Worm (Caenorhabditis elegans): ENCODE data around the gene F47B7.4.

F47B7.4 gene

ce11 chrX:3773233-3773632 lies 6.8 kb upstream of the F47B7.4 start:
- TF ChIP-seq ceh-34 (tag; optimal IDR thresholded peaks at IDR 0.05), result no peak
- no peak for TF ChIP-seq hlh-6 (tag; optimal IDR thresholded peaks at IDR 0.05)

- peak; percentile 2 for TF ChIP-seq nfya-1 (tag; optimal IDR thresholded peaks at IDR 0.05)
- TF ChIP-seq unc-42 (tag; optimal IDR thresholded peaks at IDR 0.05), result peak; percentile 74
- TF ChIP-seq elt-2 (tag; optimal IDR thresholded peaks at IDR 0.05), result peak; percentile 18
- TF ChIP-seq ceh-14 (tag; optimal IDR thresholded peaks at IDR 0.05), result peak; percentile 3
- no peak for TF ChIP-seq lin-11 (tag; optimal IDR thresholded peaks at IDR 0.05)
- no peak for TF ChIP-seq ceh-30 (tag; optimal IDR thresholded peaks at IDR 0.05)
- TF ChIP-seq odd-2 (tag; optimal IDR thresholded peaks at IDR 0.05), result peak; percentile 14
Measured at ce11 chrX:3772405-3772804, 6.0 kb upstream of the F47B7.4 start, which contains the start of gene F47B7.2. F47B7.2 (plus strand) TSS chrX:3772762.

- no peak for TF ChIP-seq ceh-30 (tag; optimal IDR thresholded peaks at IDR 0.05)
- TF ChIP-seq hlh-6 (tag; optimal IDR thresholded peaks at IDR 0.05), result no peak
- no peak for TF ChIP-seq unc-42 (tag; optimal IDR thresholded peaks at IDR 0.05)
- TF ChIP-seq pat-9 (tag; optimal IDR thresholded peaks at IDR 0.05), result no peak
- TF ChIP-seq nfya-1 (tag; optimal IDR thresholded peaks at IDR 0.05), result no peak
- no peak for TF ChIP-seq zip-5 (tag; optimal IDR thresholded peaks at IDR 0.05)
- TF ChIP-seq ahr-1 (tag; optimal IDR thresholded peaks at IDR 0.05), result no peak
- TF ChIP-seq unc-3 (GFP tag; conservative IDR thresholded peaks at IDR 0.05), result no peak
- TF ChIP-seq unc-3 (tag; optimal IDR thresholded peaks at IDR 0.05), result no peak
- no peak for TF ChIP-seq rnt-1 (tag; optimal IDR thresholded peaks at IDR 0.05)
- no peak for TF ChIP-seq K02D7.2 (tag; optimal IDR thresholded peaks at IDR 0.05)
- TF ChIP-seq gmeb-2 (tag; optimal IDR thresholded peaks at IDR 0.05), result no peak
- no peak for TF ChIP-seq ceh-6 (GFP tag; optimal IDR thresholded peaks at IDR 0.05)
- no peak for TF ChIP-seq sox-4 (tag; optimal IDR thresholded peaks at IDR 0.05)
- no peak for TF ChIP-seq ama-1 (optimal IDR thresholded peaks at IDR 0.05)
Measured at ce11 chrX:3768717-3769116, 2.3 kb upstream of the F47B7.4 start, which contains the start of gene F47B7.5. F47B7.5 (minus strand) TSS chrX:3768817.

- TF ChIP-seq ets-4 (tag; optimal IDR thresholded peaks at IDR 0.05), result no peak
Measured at ce11 chrX:3764295-3764694, 2.2 kb downstream of the F47B7.4 start, which contains the start of gene F47B7.3. F47B7.3 (minus strand) TSS chrX:3764395.

ce11 chrX:3762410-3762809 lies 4.0 kb downstream of the F47B7.4 start, which contains the start of gene T14G12.11:
T14G12.11 (minus strand) TSS chrX:3762547.
- no peak for TF ChIP-seq Y22D7AL.16 (tag; optimal IDR thresholded peaks at IDR 0.05)
- no peak for TF ChIP-seq ceh-2 (tag; optimal IDR thresholded peaks at IDR 0.05)
- TF ChIP-seq ahr-1 (tag; optimal IDR thresholded peaks at IDR 0.05), result no peak
- TF ChIP-seq pat-9 (tag; optimal IDR thresholded peaks at IDR 0.05), result no peak
- no peak for TF ChIP-seq unc-3 (GFP tag; conservative IDR thresholded peaks at IDR 0.05)
- no peak for TF ChIP-seq unc-3 (tag; optimal IDR thresholded peaks at IDR 0.05)
- no peak for TF ChIP-seq ama-1 (optimal IDR thresholded peaks at IDR 0.05)
- no peak for TF ChIP-seq gmeb-2 (tag; optimal IDR thresholded peaks at IDR 0.05)
- no peak for TF ChIP-seq unc-55 (GFP tag; optimal IDR thresholded peaks at IDR 0.05)
- TF ChIP-seq tbx-7 (tag; optimal IDR thresholded peaks at IDR 0.05), result no peak
- TF ChIP-seq pros-1 (tag; optimal IDR thresholded peaks at IDR 0.05), result no peak
- TF ChIP-seq eyg-1 (tag; optimal IDR thresholded peaks at IDR 0.05), result no peak
- no peak for TF ChIP-seq ceh-24 (tag; optimal IDR thresholded peaks at IDR 0.05)
- no peak for TF ChIP-seq F13H6.1 (tag; optimal IDR thresholded peaks at IDR 0.05)
- TF ChIP-seq hlh-30 (tag; optimal IDR thresholded peaks at IDR 0.05; ENCODE audit: insufficient read depth), result no peak
- TF ChIP-seq ceh-14 (tag; optimal IDR thresholded peaks at IDR 0.05), result no peak

- TF ChIP-seq nhr-232 (tag; optimal IDR thresholded peaks at IDR 0.05), result no peak
- TF ChIP-seq K09A11.1 (tag; optimal IDR thresholded peaks at IDR 0.05; ENCODE audit: insufficient read depth), result no peak
- no peak for TF ChIP-seq sox-2 (GFP tag; IDR thresholded peaks at IDR 0.05)
- no peak for TF ChIP-seq ceh-34 (tag; optimal IDR thresholded peaks at IDR 0.05)
- TF ChIP-seq sox-4 (tag; optimal IDR thresholded peaks at IDR 0.05), result no peak
- TF ChIP-seq pha-4 (tag; optimal IDR thresholded peaks at IDR 0.05), result no peak
- no peak for TF ChIP-seq K02D7.2 (tag; optimal IDR thresholded peaks at IDR 0.05)
- TF ChIP-seq pros-1 (tag; optimal IDR thresholded peaks at IDR 0.05), result no peak
- no peak for TF ChIP-seq mec-3 (tag; optimal IDR thresholded peaks at IDR 0.05; ENCODE audit: borderline replicate concordance)
- no peak for TF ChIP-seq elt-4 (tag; optimal IDR thresholded peaks at IDR 0.05)
- TF ChIP-seq dmd-4 (tag; optimal IDR thresholded peaks at IDR 0.05; ENCODE audit: borderline replicate concordance), result no peak
- TF ChIP-seq ceh-14 (tag; optimal IDR thresholded peaks at IDR 0.05), result no peak
- no peak for TF ChIP-seq pax-1 (tag; optimal IDR thresholded peaks at IDR 0.05)
- TF ChIP-seq C08G9.2 (tag; optimal IDR thresholded peaks at IDR 0.05), result no peak
- TF ChIP-seq nfya-1 (tag; optimal IDR thresholded peaks at IDR 0.05), result no peak
- no peak for TF ChIP-seq dve-1 (tag; optimal IDR thresholded peaks at IDR 0.05)
- no peak for TF ChIP-seq unc-3 (GFP tag; conservative IDR thresholded peaks at IDR 0.05)
- TF ChIP-seq unc-3 (tag; optimal IDR thresholded peaks at IDR 0.05), result no peak
- no peak for TF ChIP-seq F13H6.1 (tag; optimal IDR thresholded peaks at IDR 0.05)
- no peak for TF ChIP-seq npax-4 (tag; optimal IDR thresholded peaks at IDR 0.05)
- no peak for TF ChIP-seq ceh-19 (GFP tag; optimal IDR thresholded peaks at IDR 0.05)
Measured at ce11 chrX:3759820-3760219, 6.6 kb downstream of the F47B7.4 start.
